Worm (Caenorhabditis elegans): Measurements from ENCODE around the gene srab-1.
A peak's percentile ranks its signal among the peaks of the same experiment; 100 is the strongest.

The srab-1 gene

ce11 chrV:5102017-5102416, at the start of gene srab-1:
srab-1 (minus strand) TSS chrV:5102117.
- no peak for TF ChIP-seq mls-2 (tag; optimal IDR thresholded peaks at IDR 0.05)
- no peak for TF ChIP-seq sptf-1 (tag; optimal IDR thresholded peaks at IDR 0.05)
- TF ChIP-seq unc-62 (GFP tag; optimal IDR thresholded peaks at IDR 0.05) = no peak
- no peak for TF ChIP-seq elt-3 (tag; optimal IDR thresholded peaks at IDR 0.05)
- TF ChIP-seq nhr-237 (tag; optimal IDR thresholded peaks at IDR 0.05) = no peak
- TF ChIP-seq nhr-28 (tag; optimal IDR thresholded peaks at IDR 0.05) = no peak
- TF ChIP-seq tbx-8 (GFP tag; optimal IDR thresholded peaks at IDR 0.05) = no peak
- TF ChIP-seq lin-13 (tag; optimal IDR thresholded peaks at IDR 0.05) = no peak
- no peak for TF ChIP-seq nhr-12 (tag; optimal IDR thresholded peaks at IDR 0.05)
- TF ChIP-seq ces-1 (GFP tag; optimal IDR thresholded peaks at IDR 0.05) = no peak
- no peak for TF ChIP-seq mep-1 (tag; optimal IDR thresholded peaks at IDR 0.05)
- no peak for TF ChIP-seq mab-5 (tag; optimal IDR thresholded peaks at IDR 0.05)

ce11 chrV:5150880-5151279, 49.0 kb upstream of the srab-1 start, which contains the start of gene srh-130:
srh-130 (plus strand) TSS chrV:5151180.
- TF ChIP-seq flh-1 (GFP tag; optimal IDR thresholded peaks at IDR 0.05) (no peak), blmp-1 (tag; optimal IDR thresholded peaks at IDR 0.05) (no peak), elt-1 (tag; optimal IDR thresholded peaks at IDR 0.05; ENCODE audit: borderline replicate concordance, insufficient read depth) (no peak), unc-62 (GFP tag; optimal IDR thresholded peaks at IDR 0.05) (no peak), bed-3 (GFP tag; optimal IDR thresholded peaks at IDR 0.05) (no peak), ham-2 (GFP tag; optimal IDR thresholded peaks at IDR 0.05) (no peak), nhr-237 (tag; optimal IDR thresholded peaks at IDR 0.05) (no peak), M03D4.4 (tag; optimal IDR thresholded peaks at IDR 0.05) (no peak)

ce11 chrV:5146394-5146793, 44.5 kb upstream of the srab-1 start, which contains the start of gene F14F9.6:
F14F9.6 (minus strand) TSS chrV:5146494.
- no peak for TF ChIP-seq elt-3 (tag; optimal IDR thresholded peaks at IDR 0.05)
- TF ChIP-seq nhr-28 (tag; optimal IDR thresholded peaks at IDR 0.05) = no peak
- no peak for TF ChIP-seq snpc-4 (tag; optimal IDR thresholded peaks at IDR 0.05)
- TF ChIP-seq sem-2 (GFP tag; optimal IDR thresholded peaks at IDR 0.05) = no peak
- no peak for TF ChIP-seq mls-2 (tag; optimal IDR thresholded peaks at IDR 0.05)
- TF ChIP-seq nhr-12 (tag; optimal IDR thresholded peaks at IDR 0.05) = no peak
- no peak for TF ChIP-seq ceh-83 (GFP tag; optimal IDR thresholded peaks at IDR 0.05)
- no peak for TF ChIP-seq lin-13 (tag; optimal IDR thresholded peaks at IDR 0.05)
- no peak for TF ChIP-seq nhr-2 (tag; optimal IDR thresholded peaks at IDR 0.05)
- no peak for TF ChIP-seq unc-62 (GFP tag; optimal IDR thresholded peaks at IDR 0.05)
- TF ChIP-seq nhr-76 (tag; optimal IDR thresholded peaks at IDR 0.05) = no peak
- TF ChIP-seq ceh-43 (GFP tag; optimal IDR thresholded peaks at IDR 0.05) = no peak
- TF ChIP-seq M03D4.4 (tag; optimal IDR thresholded peaks at IDR 0.05) = no peak
- TF ChIP-seq mep-1 (tag; optimal IDR thresholded peaks at IDR 0.05) = no peak
- TF ChIP-seq lin-32 (GFP tag; optimal IDR thresholded peaks at IDR 0.05) = no peak
- no peak for TF ChIP-seq ham-2 (GFP tag; optimal IDR thresholded peaks at IDR 0.05)

ce11 chrV:5144541-5144940, 42.6 kb upstream of the srab-1 start, which contains the start of gene F14F9.2:
F14F9.2 (plus strand) TSS chrV:5144841.
- TF ChIP-seq zip-8 (tag; optimal IDR thresholded peaks at IDR 0.05) = peak; percentile 73
- TF ChIP-seq blmp-1 (tag; optimal IDR thresholded peaks at IDR 0.05) = no peak

- no peak for TF ChIP-seq unc-62 (GFP tag; optimal IDR thresholded peaks at IDR 0.05)
- no peak for TF ChIP-seq ceh-39 (tag; optimal IDR thresholded peaks at IDR 0.05)
- TF ChIP-seq mep-1 (tag; optimal IDR thresholded peaks at IDR 0.05) = no peak
- TF ChIP-seq unc-120 (tag; optimal IDR thresholded peaks at IDR 0.05; ENCODE audit: poor library complexity, severe bottlenecking) = no peak
- no peak for TF ChIP-seq nhr-237 (tag; optimal IDR thresholded peaks at IDR 0.05)
- TF ChIP-seq sem-2 (GFP tag; optimal IDR thresholded peaks at IDR 0.05) = no peak
- TF ChIP-seq lin-13 (tag; optimal IDR thresholded peaks at IDR 0.05) = no peak
- TF ChIP-seq ztf-11 (tag; optimal IDR thresholded peaks at IDR 0.05) = no peak
- no peak for TF ChIP-seq lsy-2 (tag; optimal IDR thresholded peaks at IDR 0.05)
- TF ChIP-seq M03D4.4 (tag; optimal IDR thresholded peaks at IDR 0.05) = no peak
- TF ChIP-seq nhr-28 (tag; optimal IDR thresholded peaks at IDR 0.05) = no peak
- no peak for TF ChIP-seq mab-5 (tag; optimal IDR thresholded peaks at IDR 0.05)
- no peak for TF ChIP-seq ham-2 (GFP tag; optimal IDR thresholded peaks at IDR 0.05)
- TF ChIP-seq elt-1 (tag; optimal IDR thresholded peaks at IDR 0.05; ENCODE audit: borderline replicate concordance, insufficient read depth) = no peak
- no peak for TF ChIP-seq tbx-8 (GFP tag; optimal IDR thresholded peaks at IDR 0.05)
- no peak for TF ChIP-seq snpc-4 (tag; optimal IDR thresholded peaks at IDR 0.05)
Measured at ce11 chrV:5143785-5144184, 41.9 kb upstream of the srab-1 start, which contains the start of gene srh-129. srh-129 (minus strand) TSS chrV:5143885.
